Fruit fly (Drosophila melanogaster) whole organism, embryonic: Measurements from ENCODE around the gene ck.

Source experiments
- Adf1 ChIP-seq: fragments of 200-800 bp; sonication (Bioruptor generic); IDR thresholded peaks from 2 replicates; pipeline ENCODE4 v1.3.6; 2022; ENCODE audit warnings: missing biosample characterization, missing genetic modification characterization
- CG12104 ChIP-seq: fragments of 200-800 bp; sonication (Bioruptor generic); optimal IDR thresholded peaks from 3 replicates; lab custom pipeline; 2016; ENCODE audit warnings: missing biosample characterization, missing genetic modification characterization
- CG12219 ChIP-seq: fragments of 200-800 bp; sonication (Bioruptor generic); optimal IDR thresholded peaks from 3 replicates; lab custom pipeline; 2018; ENCODE audit warnings: missing biosample characterization, mild to moderate bottlenecking, missing genetic modification characterization
- CG13287 ChIP-seq: fragments of 200-800 bp; sonication (Bioruptor generic); IDR thresholded peaks from 2 replicates; pipeline ENCODE4 v1.3.6; 2022; ENCODE audit warnings: missing biosample characterization, missing genetic modification characterization; ENCODE audit not compliant: partially characterized antibody
- CG14860 ChIP-seq: fragments of 200-800 bp; sonication (Bioruptor generic); IDR thresholded peaks from 3 replicates; pipeline ENCODE4 v1.3.6; 2022; ENCODE audit warnings: missing biosample characterization, missing genetic modification characterization; ENCODE audit not compliant: partially characterized antibody
- CG15011 ChIP-seq: fragments of 200-800 bp; sonication (Bioruptor generic); optimal IDR thresholded peaks from 3 replicates; lab custom pipeline; 2018; ENCODE audit warnings: missing biosample characterization, mild to moderate bottlenecking, missing genetic modification characterization
- CG17612 ChIP-seq: fragments of 200-800 bp; sonication (Bioruptor generic); IDR thresholded peaks from 2 replicates; pipeline ENCODE4 v1.3.6; 2022; ENCODE audit warnings: missing biosample characterization, missing genetic modification characterization
- CG17912 ChIP-seq: fragments of 200-800 bp; sonication (Bioruptor generic); optimal IDR thresholded peaks from 2 replicates; lab custom pipeline; 2018; ENCODE audit warnings: missing biosample characterization, mild to moderate bottlenecking, missing genetic modification characterization
- CG2116 ChIP-seq: fragments of 200-800 bp; sonication (Bioruptor generic); optimal IDR thresholded peaks from 3 replicates; lab custom pipeline; 2018; ENCODE audit warnings: missing biosample characterization, mild to moderate bottlenecking, missing genetic modification characterization
- CG30020 ChIP-seq: fragments of 200-800 bp; optimal IDR thresholded peaks from 2 replicates; lab custom pipeline; 2019; ENCODE audit warnings: missing biosample characterization, mild to moderate bottlenecking, missing genetic modification characterization, moderate library complexity
- CG31224 ChIP-seq: fragments of 200-800 bp; sonication (Bioruptor generic); IDR thresholded peaks from 2 replicates; pipeline ENCODE4 v1.3.6; 2022; ENCODE audit warnings: missing biosample characterization, missing genetic modification characterization
- CG34376 ChIP-seq: fragments of 200-800 bp; sonication (Bioruptor generic); optimal IDR thresholded peaks from 2 replicates; lab custom pipeline; 2018; ENCODE audit warnings: missing biosample characterization, mild to moderate bottlenecking, missing genetic modification characterization
- CG3726 ChIP-seq: fragments of 200-800 bp; sonication (Bioruptor generic); IDR thresholded peaks from 3 replicates; pipeline ENCODE4, ENCODE4 v1.3.6; 2022; ENCODE audit warnings: missing biosample characterization, missing genetic modification characterization
- CG3995 ChIP-seq: fragments of 200-800 bp; sonication (Bioruptor generic); optimal IDR thresholded peaks from 3 replicates; lab custom pipeline; 2016; ENCODE audit warnings: missing biosample characterization, missing genetic modification characterization
- CG7928 ChIP-seq: fragments of 200-800 bp; sonication (Bioruptor generic); optimal IDR thresholded peaks from 2 replicates; lab custom pipeline; 2017; ENCODE audit warnings: missing biosample characterization, mild to moderate bottlenecking, missing genetic modification characterization
- CG7963 ChIP-seq: fragments of 200-800 bp; sonication (Bioruptor generic); IDR thresholded peaks from 3 replicates; pipeline ENCODE4 v1.3.6; 2022; ENCODE audit warnings: missing biosample characterization, missing genetic modification characterization; ENCODE audit not compliant: partially characterized antibody
- CG8765 ChIP-seq: fragments of 200-800 bp; sonication (Bioruptor generic); IDR thresholded peaks from 2 replicates; pipeline ENCODE4 v1.3.6; 2022; ENCODE audit warnings: missing biosample characterization, missing genetic modification characterization
- CG8924 ChIP-seq: fragments of 200-800 bp; optimal IDR thresholded peaks from 3 replicates; lab custom pipeline; 2019; ENCODE audit warnings: missing biosample characterization, mild to moderate bottlenecking, missing genetic modification characterization, moderate library complexity
- CG9932 ChIP-seq: fragments of 200-800 bp; sonication (Bioruptor generic); IDR thresholded peaks from 2 replicates; pipeline ENCODE4 v1.3.6; 2022; ENCODE audit warnings: missing biosample characterization, missing genetic modification characterization
- HLH4C ChIP-seq: fragments of 200-800 bp; sonication (Bioruptor generic); IDR thresholded peaks from 3 replicates; pipeline ENCODE4 v1.3.6; 2022; ENCODE audit warnings: missing biosample characterization, missing genetic modification characterization; ENCODE audit not compliant: partially characterized antibody
- Hr78 ChIP-seq, 2 experiments: fragments of 200-800 bp in 1 of 2; fragments of >200 bp in 1 of 2; sonication (Bioruptor generic) in 1 of 2; optimal IDR thresholded peaks; 2 replicates each; lab custom pipeline; 2017 to 2019; ENCODE audit warnings: missing biosample characterization in 2 of 2, missing genetic modification characterization in 2 of 2, mild to moderate bottlenecking in 1 of 2, moderate library complexity in 1 of 2
- Myb ChIP-seq: fragments of 200-800 bp; sonication (Bioruptor generic); optimal IDR thresholded peaks from 2 replicates; lab custom pipeline; 2016; ENCODE audit warnings: missing biosample characterization, missing genetic modification characterization
- Sry-δ ChIP-seq: fragments of 200-800 bp; sonication (Bioruptor generic); optimal IDR thresholded peaks from 2 replicates; lab custom pipeline; 2016; ENCODE audit warnings: missing biosample characterization, missing genetic modification characterization
- Usf ChIP-seq: fragments of 200-800 bp; sonication (Bioruptor generic); optimal IDR thresholded peaks from 2 replicates; lab custom pipeline; 2017; ENCODE audit warnings: missing genotype, missing biosample characterization, missing genetic modification characterization
- amos ChIP-seq: fragments of 200-800 bp; sonication (Bioruptor generic); IDR thresholded peaks from 2 replicates; pipeline ENCODE4 v1.3.6; 2022; ENCODE audit warnings: missing biosample characterization, missing genetic modification characterization; ENCODE audit not compliant: partially characterized antibody
- ara ChIP-seq: fragments of 200-800 bp; sonication (Bioruptor generic); IDR thresholded peaks from 2 replicates; pipeline ENCODE4 v1.3.6; 2022; ENCODE audit warnings: missing biosample characterization, missing genetic modification characterization
- az2 ChIP-seq: fragments of 200-800 bp; sonication (Bioruptor generic); optimal IDR thresholded peaks from 3 replicates; lab custom pipeline; 2016; ENCODE audit warnings: missing biosample characterization, missing genetic modification characterization
- chinmo ChIP-seq: fragments of 200-800 bp; sonication (Bioruptor generic); IDR thresholded peaks from 4 replicates; pipeline ENCODE4 v1.3.6; 2022; ENCODE audit warnings: missing biosample characterization, missing genetic modification characterization; ENCODE audit not compliant: partially characterized antibody
- ems ChIP-seq: fragments of 200-800 bp; sonication (Bioruptor generic); optimal IDR thresholded peaks from 3 replicates; lab custom pipeline; 2016; ENCODE audit warnings: missing biosample characterization, missing genetic modification characterization
- fru ChIP-seq: fragments of >200 bp; optimal IDR thresholded peaks from 2 replicates; lab custom pipeline; 2017
- hbn ChIP-seq: fragments of 200-800 bp; sonication (Bioruptor generic); IDR thresholded peaks from 2 replicates; pipeline ENCODE4 v1.3.6; 2022; ENCODE audit warnings: missing biosample characterization, missing genetic modification characterization; ENCODE audit not compliant: partially characterized antibody
- her ChIP-seq: fragments of 200-800 bp; sonication (Bioruptor generic); optimal IDR thresholded peaks from 2 replicates; lab custom pipeline; 2016; ENCODE audit warnings: missing biosample characterization, missing genetic modification characterization
- ind ChIP-seq: fragments of 200-800 bp; sonication (Bioruptor generic); optimal IDR thresholded peaks from 3 replicates; lab custom pipeline; 2016; ENCODE audit warnings: missing biosample characterization, missing genetic modification characterization
- inv ChIP-seq: fragments of 200-800 bp; sonication (Bioruptor generic); IDR thresholded peaks from 2 replicates; pipeline ENCODE4 v1.3.6; 2022; ENCODE audit warnings: missing biosample characterization, missing genetic modification characterization; ENCODE audit not compliant: partially characterized antibody
- lab ChIP-seq: fragments of 200-800 bp; sonication (Bioruptor generic); optimal IDR thresholded peaks from 3 replicates; lab custom pipeline; 2017; ENCODE audit warnings: missing biosample characterization, missing genetic modification characterization, mild to moderate bottlenecking, moderate library complexity, missing genetic modification reagents
- lola ChIP-seq, 3 experiments: fragments of >200 bp in 2 of 3; fragments of 200-800 bp in 1 of 3; sonication (Bioruptor generic) in 1 of 3; optimal IDR thresholded peaks; 2 replicates each; lab custom pipeline; 2017 to 2019; ENCODE audit warnings: missing biosample characterization in 3 of 3, missing genetic modification characterization in 3 of 3, mild to moderate bottlenecking in 1 of 3, moderate library complexity in 1 of 3
- otp ChIP-seq: fragments of 200-800 bp; sonication (Bioruptor generic); IDR thresholded peaks from 3 replicates; pipeline ENCODE4, ENCODE4 v1.3.6; 2022; ENCODE audit warnings: missing biosample characterization, missing genetic modification characterization
- p53 ChIP-seq: fragments of 200-800 bp; sonication (Bioruptor generic); optimal IDR thresholded peaks from 2 replicates; lab custom pipeline; 2016; ENCODE audit warnings: missing biosample characterization, missing genetic modification characterization
- pb ChIP-seq: fragments of 200-800 bp; sonication (Bioruptor generic); optimal IDR thresholded peaks from 3 replicates; lab custom pipeline; 2016; ENCODE audit warnings: missing biosample characterization, missing genetic modification characterization
- prd ChIP-seq, 3 experiments: fragments of >200 bp in 2 of 3; fragments of 200-800 bp in 1 of 3; sonication (Bioruptor generic) in 1 of 3; optimal IDR thresholded peaks in 2 of 3; IDR thresholded peaks in 1 of 3; 2 replicates in 2 of 3; 3 replicates in 1 of 3; pipeline versions ENCODE4 v1.3.6 to Lab custom; 2017 to 2022; ENCODE audit warnings: missing biosample characterization in 1 of 3, missing genetic modification characterization in 1 of 3
- pzg ChIP-seq: fragments of 200-800 bp; sonication (Bioruptor generic); optimal IDR thresholded peaks from 3 replicates; lab custom pipeline; 2018; ENCODE audit warnings: missing biosample characterization, mild to moderate bottlenecking, missing genetic modification characterization, moderate library complexity
- salm ChIP-seq: fragments of 200-800 bp; sonication (Bioruptor generic); optimal IDR thresholded peaks from 2 replicates; lab custom pipeline; 2018; ENCODE audit warnings: missing biosample characterization, mild to moderate bottlenecking, missing genetic modification characterization
- sr ChIP-seq: fragments of 200-800 bp; sonication (Bioruptor generic); IDR thresholded peaks from 3 replicates; pipeline ENCODE4 v1.3.6; 2022; ENCODE audit warnings: missing biosample characterization, missing genetic modification characterization
- stwl ChIP-seq: fragments of 200-800 bp; sonication (Bioruptor generic); optimal IDR thresholded peaks from 3 replicates; lab custom pipeline; 2018; ENCODE audit warnings: missing biosample characterization, mild to moderate bottlenecking, missing genetic modification characterization, moderate library complexity
- tin ChIP-seq: fragments of 200-800 bp; sonication (Bioruptor generic); optimal IDR thresholded peaks from 3 replicates; lab custom pipeline; 2016; ENCODE audit warnings: missing biosample characterization, missing genetic modification characterization
- tio ChIP-seq: fragments of 200-800 bp; sonication (Bioruptor generic); optimal IDR thresholded peaks from 2 replicates; lab custom pipeline; 2017; ENCODE audit warnings: missing biosample characterization, missing genetic modification characterization, inconsistent platforms
- vnd ChIP-seq: fragments of 200-800 bp; sonication (Bioruptor generic); IDR thresholded peaks from 3 replicates; pipeline ENCODE4 v1.3.6; 2022; ENCODE audit warnings: missing biosample characterization, missing genetic modification characterization; ENCODE audit not compliant: partially characterized antibody

The ck gene

DNA sequence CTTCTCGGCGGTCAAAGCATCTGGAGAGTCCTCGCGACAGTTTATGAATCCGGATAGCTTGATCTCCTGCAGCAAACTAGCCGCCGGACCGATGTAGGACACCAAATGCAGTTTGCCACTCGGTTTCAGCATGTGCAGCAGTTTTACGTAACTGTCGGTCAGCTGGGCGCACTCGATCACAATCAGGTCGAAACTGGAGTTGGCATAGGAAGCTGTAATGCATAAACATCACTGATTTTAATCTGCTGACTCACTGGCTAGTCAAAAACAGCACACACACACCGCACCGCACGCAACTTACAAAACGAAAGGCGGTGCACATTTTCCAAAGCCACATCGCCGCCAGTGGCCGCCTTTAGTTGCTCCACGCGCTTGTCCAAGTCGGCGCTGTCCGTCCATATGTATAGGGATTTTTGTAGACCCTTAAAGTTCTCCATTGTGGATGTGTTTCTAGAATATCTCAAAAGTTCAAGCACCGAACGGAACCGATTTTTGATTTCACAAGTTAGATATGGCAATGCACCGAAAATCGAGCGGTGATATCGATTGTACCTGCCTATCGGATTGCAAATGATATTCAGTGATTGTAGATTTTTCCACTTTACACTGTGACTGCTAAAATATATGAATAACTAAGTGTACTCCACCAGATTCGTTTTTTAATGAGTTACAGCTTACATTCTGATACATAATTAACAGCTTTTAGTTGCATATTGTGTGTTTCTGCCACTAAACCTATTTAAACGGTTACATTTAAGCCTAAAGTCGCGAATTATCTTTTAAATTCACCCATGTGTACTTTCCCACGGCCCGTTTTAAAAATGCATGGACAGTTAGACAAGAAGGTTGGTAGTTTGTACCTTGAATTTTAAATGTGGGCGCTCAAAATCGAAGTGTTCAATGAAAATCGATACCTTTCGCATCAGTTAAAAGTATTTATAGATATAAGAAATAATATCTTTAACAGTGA lies 19.0 kb downstream of the ck start, which contains the start of gene CIAPIN1 (continued):
- TF ChIP-seq CG13287 (GFP tag; lab: Robert Waterston, UW) (no peak; the same call in 1 of the 2 replicates), pb (GFP tag; lab: Kevin White, UChicago) (no peak), CG3726 (GFP tag; lab: Robert Waterston, UW) (no peak), hbn (GFP tag; lab: Robert Waterston, UW) (peak; percentile 55), CG3995 (GFP tag; lab: Kevin White, UChicago) (peak; percentile 97), salm (tag; lab: Kevin White, UChicago) (no peak), CG17612 (no peak), p53 (GFP tag; lab: Kevin White, UChicago) (no peak), CG12104 (GFP tag; lab: Kevin White, UChicago) (no peak), otp (GFP tag; lab: Robert Waterston, UW) (no peak), CG9932 (GFP tag; lab: Robert Waterston, UW) (no peak), CG2116 (GFP tag; lab: Kevin White, UChicago) (no peak), tin (GFP tag; lab: Kevin White, UChicago) (no peak), CG12219 (GFP tag; lab: Kevin White, UChicago) (no peak), tio (GFP tag; lab: Kevin White, UChicago) (peak; percentile 22), pzg (GFP tag; lab: Kevin White, UChicago) (peak; percentile 29), vnd (peak; percentile 16; the same call in 2 of the 3 replicates), az2 (no peak), lola (GFP tag; optimal IDR thresholded peaks at IDR 0.05; lab: Kevin White, UChicago) (peak in 1 of 3 experiments; percentile 16), her (GFP tag; lab: Kevin White, UChicago) (no peak), sr (GFP tag; lab: Robert Waterston, UW) (no peak), Sry-δ (GFP tag; lab: Kevin White, UChicago) (peak; percentile 70), Hr78 (GFP tag; optimal IDR thresholded peaks at IDR 0.05; lab: Kevin White, UChicago) (no peak), CG17912 (GFP tag; lab: Kevin White, UChicago) (no peak), CG7928 (no peak), chinmo (0 out of 4 replicates have a peak, but pooled peaks have one; percentile 32), CG15011 (GFP tag; lab: Kevin White, UChicago) (no peak), CG34376 (GFP tag; lab: Kevin White, UChicago) (no peak), amos (peak; percentile 50), Usf (no peak), ara (GFP tag; lab: Robert Waterston, UW) (no peak), stwl (tag; lab: Kevin White, UChicago) (peak; percentile 28), CG30020 (peak; percentile 18), HLH4C (GFP tag; lab: Robert Waterston, UW) (peak; percentile 5; the same call in 2 of the 3 replicates), CG8765 (GFP tag; lab: Robert Waterston, UW) (no peak), Myb (GFP tag; lab: Kevin White, UChicago) (peak; percentile 12), ems (GFP tag; lab: Kevin White, UChicago) (no peak), CG14860 (GFP tag; lab: Robert Waterston, UW) (peak; percentile 46), inv (GFP tag; lab: Robert Waterston, UW) (no peak), CG31224 (GFP tag; lab: Robert Waterston, UW) (no peak), CG7963 (GFP tag; lab: Robert Waterston, UW) (peak; percentile 40; the same call in 1 of the 3 replicates), lab (no peak), ind (no peak), Adf1 (GFP tag; lab: Robert Waterston, UW) (no peak), prd (optimal IDR thresholded peaks at IDR 0.05; lab: Kevin White, UChicago) (no peak), prd (GFP tag; IDR thresholded peaks at IDR 0.05; lab: Robert Waterston, UW) (no peak), CG8924 (no peak), fru (lab: Kevin White, UChicago) (no peak)
